Fruit fly (Drosophila melanogaster) whole organism, embryonic: ENCODE measurements around the gene sima.

Experiments used
- Asciz ChIP-seq: fragments of 200-800 bp; sonication (Bioruptor generic); optimal IDR thresholded peaks from 2 replicates; lab custom pipeline; 2017; ENCODE audit warnings: missing biosample characterization, mild to moderate bottlenecking, missing genetic modification characterization, missing genetic modification reagents
- Awh ChIP-seq: fragments of 200-800 bp; sonication (Bioruptor generic); IDR thresholded peaks from 2 replicates; pipeline ENCODE4, ENCODE4 v1.3.6; 2022; ENCODE audit warnings: missing biosample characterization, missing genetic modification characterization
- CG10147 ChIP-seq: fragments of 200-800 bp; sonication (Bioruptor generic); optimal IDR thresholded peaks from 2 replicates; lab custom pipeline; 2019; ENCODE audit warnings: missing biosample characterization, mild to moderate bottlenecking, missing genetic modification characterization, moderate library complexity
- CG10565 ChIP-seq: fragments of 200-800 bp; sonication (Bioruptor generic); optimal IDR thresholded peaks from 3 replicates; lab custom pipeline; 2016; ENCODE audit warnings: missing biosample characterization, mild to moderate bottlenecking, missing genetic modification characterization
- CG12744 ChIP-seq: fragments of 200-800 bp; sonication (Bioruptor generic); optimal IDR thresholded peaks from 2 replicates; lab custom pipeline; 2016; ENCODE audit warnings: missing biosample characterization, missing genetic modification characterization
- CG13424 ChIP-seq: fragments of 200-800 bp; sonication (Bioruptor generic); optimal IDR thresholded peaks from 2 replicates; lab custom pipeline; 2019; ENCODE audit warnings: missing biosample characterization, mild to moderate bottlenecking, missing genetic modification characterization, moderate library complexity
- CG13894 ChIP-seq: fragments of 200-800 bp; sonication (Bioruptor generic); optimal IDR thresholded peaks from 3 replicates; lab custom pipeline; 2018; ENCODE audit warnings: missing biosample characterization, mild to moderate bottlenecking, missing genetic modification characterization, moderate library complexity
- CG16815 ChIP-seq: fragments of 200-800 bp; sonication (Bioruptor generic); optimal IDR thresholded peaks from 3 replicates; lab custom pipeline; 2017; ENCODE audit warnings: missing biosample characterization, mild to moderate bottlenecking, missing genetic modification characterization
- CG17568 ChIP-seq: fragments of 200-800 bp; sonication (Bioruptor generic); optimal IDR thresholded peaks from 2 replicates; lab custom pipeline; 2018; ENCODE audit warnings: missing biosample characterization, mild to moderate bottlenecking, missing genetic modification characterization, moderate library complexity
- CG17612 ChIP-seq: fragments of 200-800 bp; sonication (Bioruptor generic); IDR thresholded peaks from 2 replicates; pipeline ENCODE4 v1.3.6; 2022; ENCODE audit warnings: missing biosample characterization, missing genetic modification characterization
- CG1792 ChIP-seq: fragments of 200-800 bp; sonication (Bioruptor generic); optimal IDR thresholded peaks from 2 replicates; lab custom pipeline; 2016; ENCODE audit warnings: missing biosample characterization, missing genetic modification characterization
- CG30020 ChIP-seq: fragments of 200-800 bp; optimal IDR thresholded peaks from 2 replicates; lab custom pipeline; 2019; ENCODE audit warnings: missing biosample characterization, mild to moderate bottlenecking, missing genetic modification characterization, moderate library complexity
- CG34224 ChIP-seq: fragments of 200-800 bp; sonication (Bioruptor generic); IDR thresholded peaks from 3 replicates; pipeline ENCODE4 v1.3.6; 2022; ENCODE audit warnings: missing biosample characterization, missing genetic modification characterization; ENCODE audit not compliant: partially characterized antibody
- CG3995 ChIP-seq: fragments of 200-800 bp; sonication (Bioruptor generic); optimal IDR thresholded peaks from 3 replicates; lab custom pipeline; 2016; ENCODE audit warnings: missing biosample characterization, missing genetic modification characterization
- CG4328 ChIP-seq: fragments of 200-800 bp; sonication (Bioruptor generic); optimal IDR thresholded peaks from 3 replicates; lab custom pipeline; 2017; ENCODE audit warnings: missing biosample characterization, missing genetic modification reagents, missing genetic modification characterization
- CG7745 ChIP-seq: fragments of 200-800 bp; sonication (Bioruptor generic); optimal IDR thresholded peaks from 2 replicates; lab custom pipeline; 2018; ENCODE audit warnings: missing biosample characterization, mild to moderate bottlenecking, missing genetic modification characterization, moderate library complexity
- CG7928 ChIP-seq: fragments of 200-800 bp; sonication (Bioruptor generic); optimal IDR thresholded peaks from 2 replicates; lab custom pipeline; 2017; ENCODE audit warnings: missing biosample characterization, mild to moderate bottlenecking, missing genetic modification characterization
- CG8290 ChIP-seq, 3 experiments: fragments of 200-800 bp; sonication (Bioruptor generic); optimal IDR thresholded peaks; 2 replicates each; lab custom pipeline; 2016 to 2019; ENCODE audit warnings: missing biosample characterization in 3 of 3, missing genetic modification characterization in 3 of 3, mild to moderate bottlenecking in 2 of 3, moderate library complexity in 1 of 3
- CG8478 ChIP-seq: fragments of >200 bp; optimal IDR thresholded peaks from 2 replicates; lab custom pipeline; 2018
- D ChIP-seq, 2 experiments: fragments of 200-800 bp in 1 of 2; fragments of >200 bp in 1 of 2; sonication (Bioruptor generic) in 1 of 2; optimal IDR thresholded peaks; 2 replicates in 1 of 2; 3 replicates in 1 of 2; lab custom pipeline; 2017; ENCODE audit warnings: mild to moderate bottlenecking in 1 of 2, missing biosample characterization in 1 of 2, missing genetic modification characterization in 1 of 2, missing genetic modification reagents in 1 of 2
- D19B ChIP-seq: fragments of 200-800 bp; sonication (Bioruptor generic); optimal IDR thresholded peaks from 2 replicates; lab custom pipeline; 2017; ENCODE audit warnings: missing biosample characterization, mild to moderate bottlenecking, missing genetic modification characterization
- Dbx ChIP-seq: fragments of 200-800 bp; sonication (Bioruptor generic); IDR thresholded peaks from 3 replicates; pipeline ENCODE4 v1.3.6; 2022; ENCODE audit warnings: missing biosample characterization, missing genetic modification characterization
- Dek ChIP-seq: fragments of 200-800 bp; sonication (Bioruptor generic); optimal IDR thresholded peaks from 3 replicates; lab custom pipeline; 2019; ENCODE audit warnings: missing biosample characterization, mild to moderate bottlenecking, missing genetic modification characterization, moderate library complexity
- Dip2 ChIP-seq: fragments of 200-800 bp; sonication (Bioruptor generic); IDR thresholded peaks from 2 replicates; pipeline ENCODE4 v1.3.6; 2022; ENCODE audit warnings: missing biosample characterization, missing genetic modification characterization
- Gsc ChIP-seq: fragments of 200-800 bp; sonication (Bioruptor generic); IDR thresholded peaks from 2 replicates; pipeline ENCODE4 v1.3.6; 2022; ENCODE audit warnings: missing biosample characterization, missing genetic modification characterization
- H15 ChIP-seq: fragments of 200-800 bp; sonication (Bioruptor generic); IDR thresholded peaks from 3 replicates; pipeline ENCODE4 v1.3.6; 2022; ENCODE audit warnings: missing biosample characterization, missing genetic modification characterization
- HLH3B ChIP-seq: fragments of 200-800 bp; sonication (Bioruptor generic); IDR thresholded peaks from 2 replicates; pipeline ENCODE4 v1.3.6; 2022; ENCODE audit warnings: missing biosample characterization, missing genetic modification characterization
- Lhr ChIP-seq: fragments of 200-800 bp; sonication (Bioruptor generic); optimal IDR thresholded peaks from 3 replicates; lab custom pipeline; 2017; ENCODE audit warnings: mild to moderate bottlenecking, missing biosample characterization, missing genetic modification reagents, missing genetic modification characterization
- Mad ChIP-seq: fragments of 200-800 bp; sonication (Bioruptor generic); optimal IDR thresholded peaks from 2 replicates; lab custom pipeline; 2016; ENCODE audit warnings: missing biosample characterization, missing genetic modification characterization
- Mes4 ChIP-seq: fragments of 200-800 bp; sonication (Bioruptor generic); optimal IDR thresholded peaks from 2 replicates; lab custom pipeline; 2016; ENCODE audit warnings: missing biosample characterization, missing genetic modification characterization
- Oaz ChIP-seq: fragments of 200-800 bp; sonication (Bioruptor generic); IDR thresholded peaks from 2 replicates; pipeline ENCODE4 v1.3.6; 2022; ENCODE audit warnings: missing biosample characterization, missing genetic modification characterization
- Xrp1 ChIP-seq: fragments of 200-800 bp; sonication (Bioruptor generic); IDR thresholded peaks from 2 replicates; pipeline ENCODE4 v1.3.6; 2022; ENCODE audit warnings: missing biosample characterization, missing genetic modification characterization
- al ChIP-seq: fragments of 200-800 bp; sonication (Bioruptor generic); IDR thresholded peaks from 2 replicates; pipeline ENCODE4 v1.3.6; 2022; ENCODE audit warnings: missing biosample characterization, missing genetic modification characterization
- bsh ChIP-seq, 2 experiments: fragments of 200-800 bp; sonication (Bioruptor generic); optimal IDR thresholded peaks; 2 replicates each; lab custom pipeline; 2017 to 2018; ENCODE audit warnings: mild to moderate bottlenecking in 2 of 2, missing biosample characterization in 2 of 2, missing genetic modification characterization in 2 of 2, moderate library complexity in 1 of 2
- cad ChIP-seq: fragments of >200 bp; optimal IDR thresholded peaks from 2 replicates; lab custom pipeline; 2017; ENCODE audit warnings: missing biosample characterization, missing genetic modification characterization
- crol ChIP-seq: fragments of 200-800 bp; sonication (Bioruptor generic); IDR thresholded peaks from 2 replicates; pipeline ENCODE4 v1.3.6; 2022; ENCODE audit warnings: missing biosample characterization, missing genetic modification characterization
- danr ChIP-seq: fragments of 200-800 bp; sonication (Bioruptor generic); IDR thresholded peaks from 2 replicates; pipeline ENCODE4 v1.3.6; 2022; ENCODE audit warnings: missing biosample characterization, missing genetic modification characterization
- gt ChIP-seq: fragments of 200-800 bp; sonication (Bioruptor generic); IDR thresholded peaks from 2 replicates; pipeline ENCODE4 v1.3.6; 2022; ENCODE audit warnings: missing biosample characterization, missing genetic modification characterization
- ham ChIP-seq: fragments of 200-800 bp; sonication (Bioruptor generic); IDR thresholded peaks from 2 replicates; pipeline ENCODE4 v1.3.6; 2022; ENCODE audit warnings: missing biosample characterization, missing genetic modification characterization
- hkb ChIP-seq, 2 experiments: fragments of 200-800 bp in 1 of 2; fragments of >200 bp in 1 of 2; sonication (Bioruptor generic) in 1 of 2; IDR thresholded peaks in 1 of 2; optimal IDR thresholded peaks in 1 of 2; 2 replicates each; pipeline versions ENCODE4 v1.3.6 to Lab custom; 2017 to 2022; ENCODE audit warnings: missing biosample characterization in 1 of 2, missing genetic modification characterization in 1 of 2
- klu ChIP-seq: fragments of 200-800 bp; sonication (Bioruptor generic); IDR thresholded peaks from 2 replicates; pipeline ENCODE4 v1.3.6; 2022; ENCODE audit warnings: missing biosample characterization, missing genetic modification characterization
- lmd ChIP-seq: fragments of 200-800 bp; sonication (Bioruptor generic); IDR thresholded peaks from 2 replicates; pipeline ENCODE4 v1.3.6; 2022; ENCODE audit warnings: missing biosample characterization, missing genetic modification characterization
- pho ChIP-seq: fragments of 200-800 bp; sonication (Bioruptor generic); optimal IDR thresholded peaks from 2 replicates; lab custom pipeline; 2016; ENCODE audit warnings: missing biosample characterization, missing genetic modification characterization
- prd ChIP-seq, 3 experiments: fragments of >200 bp in 2 of 3; fragments of 200-800 bp in 1 of 3; sonication (Bioruptor generic) in 1 of 3; optimal IDR thresholded peaks in 2 of 3; IDR thresholded peaks in 1 of 3; 2 replicates in 2 of 3; 3 replicates in 1 of 3; pipeline versions ENCODE4 v1.3.6 to Lab custom; 2017 to 2022; ENCODE audit warnings: missing biosample characterization in 1 of 3, missing genetic modification characterization in 1 of 3
- psq ChIP-seq: fragments of 200-800 bp; sonication (Bioruptor generic); optimal IDR thresholded peaks from 2 replicates; lab custom pipeline; 2017; ENCODE audit warnings: missing biosample characterization, missing genetic modification characterization
- run ChIP-seq: fragments of 200-800 bp; sonication (Bioruptor generic); optimal IDR thresholded peaks from 3 replicates; lab custom pipeline; 2018; ENCODE audit warnings: missing biosample characterization, mild to moderate bottlenecking, missing genetic modification characterization
- sisA ChIP-seq: fragments of 200-800 bp; sonication (Bioruptor generic); IDR thresholded peaks from 2 replicates; pipeline ENCODE4 v1.3.6; 2022; ENCODE audit warnings: missing biosample characterization, missing genetic modification characterization
- trh ChIP-seq: fragments of 200-800 bp; sonication (Bioruptor generic); optimal IDR thresholded peaks from 2 replicates; lab custom pipeline; 2016; ENCODE audit warnings: missing biosample characterization, missing genetic modification characterization
- unc-4 ChIP-seq: fragments of 200-800 bp; sonication (Bioruptor generic); IDR thresholded peaks from 2 replicates; pipeline ENCODE4 v1.3.6; 2022; ENCODE audit warnings: missing biosample characterization, missing genetic modification characterization; ENCODE audit not compliant: partially characterized antibody

The sima gene

DNA sequence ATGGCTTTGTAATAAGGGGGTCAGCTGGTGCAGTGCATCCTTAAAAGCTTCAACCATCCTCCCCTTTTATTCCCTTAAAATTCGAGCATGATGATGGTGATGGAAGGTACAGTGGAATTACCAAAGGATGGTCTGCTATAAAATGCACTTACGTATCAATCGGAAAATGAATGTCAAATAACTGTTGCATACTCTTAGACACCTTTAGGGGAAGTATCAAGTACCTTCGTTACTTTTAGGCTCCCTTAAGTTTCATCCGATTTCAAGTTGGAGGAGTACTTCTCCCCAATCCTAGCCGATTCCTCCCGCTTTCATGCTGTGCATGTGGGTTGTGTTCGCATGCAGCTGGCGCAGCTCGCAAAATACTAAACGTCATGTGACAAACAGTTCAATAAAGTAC is 12.1 kb downstream of the sima start:
- TF ChIP-seq psq (GFP tag; lab: Kevin White, UChicago) = no peak
- TF ChIP-seq crol (GFP tag; lab: Robert Waterston, UW) = no peak
- no peak for TF ChIP-seq H15 (GFP tag; lab: Robert Waterston, UW)
- no peak for TF ChIP-seq CG10565
- no peak for TF ChIP-seq CG7928 (GFP tag; lab: Kevin White, UChicago)
- no peak for TF ChIP-seq CG34224 (GFP tag; lab: Robert Waterston, UW)
- TF ChIP-seq sisA (GFP tag; lab: Robert Waterston, UW) = no peak
- TF ChIP-seq CG17612 (GFP tag; lab: Robert Waterston, UW) = peak; percentile 70
- TF ChIP-seq lmd = no peak
- TF ChIP-seq Gsc (GFP tag; lab: Robert Waterston, UW) = no peak
- no peak for TF ChIP-seq trh
- no peak for TF ChIP-seq Dip2 (GFP tag; lab: Robert Waterston, UW)
- TF ChIP-seq CG8290 (GFP tag; optimal IDR thresholded peaks at IDR 0.05; lab: Kevin White, UChicago) = peak; percentile 64
- TF ChIP-seq CG8290 (tag; optimal IDR thresholded peaks at IDR 0.05; lab: Kevin White, UChicago) = peak in 1 of 2 experiments; percentile 27
- TF ChIP-seq, all 482 proteins: peak for 2

DNA sequence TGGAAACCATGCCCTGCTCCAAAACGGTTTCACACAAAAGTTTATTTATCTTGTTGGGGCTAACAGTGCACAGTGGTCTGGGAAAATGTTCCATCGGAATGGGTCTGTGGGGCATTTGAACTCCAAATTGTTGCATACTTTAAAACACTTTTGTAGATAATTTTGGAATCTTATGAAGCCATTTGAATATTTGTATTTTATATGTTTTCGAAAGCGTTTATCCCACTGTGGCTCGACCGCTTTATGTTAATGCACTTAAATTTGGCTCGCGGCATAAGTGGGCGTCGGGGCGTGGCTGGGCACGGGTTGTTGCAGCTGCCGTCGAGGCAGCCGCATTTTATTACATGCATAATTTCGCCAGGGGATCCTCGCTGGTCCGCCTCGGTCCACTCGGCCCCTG is 13.7 kb downstream of the sima start:
- TF ChIP-seq gt (no peak; the same call in 1 of the 2 replicates), HLH3B (no peak), Asciz (no peak), al (no peak), bsh (GFP tag; optimal IDR thresholded peaks at IDR 0.05; lab: Kevin White, UChicago) (peak in 1 of 2 experiments; percentile 25), Mes4 (GFP tag; lab: Kevin White, UChicago) (no peak), Mad (GFP tag; lab: Kevin White, UChicago) (no peak), CG17568 (GFP tag; lab: Kevin White, UChicago) (no peak), hkb (optimal IDR thresholded peaks at IDR 0.05; lab: Kevin White, UChicago) (no peak), hkb (GFP tag; IDR thresholded peaks at IDR 0.05; lab: Robert Waterston, UW) (0 out of 2 replicates have a peak, but pooled peaks have one; percentile 34), Dbx (GFP tag; lab: Robert Waterston, UW) (no peak), CG12744 (GFP tag; lab: Kevin White, UChicago) (no peak), CG10147 (GFP tag; lab: Kevin White, UChicago) (no peak), run (no peak), CG30020 (tag; lab: Kevin White, UChicago) (no peak), CG4328 (GFP tag; lab: Kevin White, UChicago) (no peak), ham (GFP tag; lab: Robert Waterston, UW) (no peak), Lhr (no peak), unc-4 (GFP tag; lab: Robert Waterston, UW) (no peak), prd (optimal IDR thresholded peaks at IDR 0.05; lab: Kevin White, UChicago) (no peak), prd (GFP tag; IDR thresholded peaks at IDR 0.05; lab: Robert Waterston, UW) (peak; percentile 24; the same call in 1 of the 3 replicates), danr (GFP tag; lab: Robert Waterston, UW) (0 out of 2 replicates have a peak, but pooled peaks have one; percentile 23), Awh (GFP tag; lab: Robert Waterston, UW) (0 out of 2 replicates have a peak, but pooled peaks have one; percentile 16), D (optimal IDR thresholded peaks at IDR 0.05; lab: Kevin White, UChicago) (no peak), D (GFP tag; optimal IDR thresholded peaks at IDR 0.05; lab: Kevin White, UChicago) (no peak), Dek (tag; lab: Kevin White, UChicago) (no peak), klu (GFP tag; lab: Robert Waterston, UW) (no peak), D19B (GFP tag; lab: Kevin White, UChicago) (no peak), Xrp1 (GFP tag; lab: Robert Waterston, UW) (0 out of 2 replicates have a peak, but pooled peaks have one; percentile 18), CG8478 (lab: Kevin White, UChicago) (no peak), CG7745 (no peak), CG1792 (GFP tag; lab: Kevin White, UChicago) (no peak), CG3995 (GFP tag; lab: Kevin White, UChicago) (no peak), Oaz (GFP tag; lab: Robert Waterston, UW) (no peak), CG16815 (GFP tag; lab: Kevin White, UChicago) (no peak), pho (GFP tag; lab: Kevin White, UChicago) (no peak), cad (no peak), CG13424 (tag; lab: Kevin White, UChicago) (no peak), CG13894 (tag; lab: Kevin White, UChicago) (no peak)
